Worm (Caenorhabditis elegans): ENCODE measurements around the gene nlp-2.

DNA sequence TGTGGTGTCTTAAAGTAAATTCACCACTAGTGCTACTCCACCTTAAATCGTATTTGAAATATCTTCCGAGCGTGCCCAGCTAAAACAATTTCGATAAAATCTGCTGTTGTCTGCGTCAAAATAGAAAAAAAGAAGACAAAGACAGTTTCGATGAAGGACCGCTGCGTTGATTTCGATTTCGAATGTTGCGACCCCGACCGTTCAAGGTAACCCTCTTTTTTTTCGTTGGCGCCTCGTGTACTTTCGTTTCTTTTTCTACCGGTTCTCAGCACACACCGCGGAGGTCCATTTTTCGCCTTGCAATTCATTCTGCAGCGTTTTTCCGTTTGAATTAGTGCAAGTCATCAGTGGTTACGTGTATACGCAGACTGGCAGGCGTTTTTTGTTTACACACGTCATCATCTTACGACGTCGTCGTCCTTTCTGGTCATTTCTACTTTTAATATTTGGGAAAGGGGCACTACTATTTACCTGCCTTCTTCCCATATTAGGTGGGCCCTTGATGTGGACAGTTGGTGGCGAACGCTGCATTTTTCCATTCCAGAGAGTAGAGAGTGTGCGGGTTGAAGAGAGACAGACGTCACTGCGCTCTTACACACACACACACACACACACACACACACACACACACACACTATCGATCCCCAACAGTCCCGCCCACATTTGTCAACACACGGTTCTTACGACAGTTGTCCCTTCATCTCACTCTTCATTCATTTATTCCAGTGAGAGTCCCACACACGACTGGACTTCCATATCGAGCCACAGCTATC, 23.7 kb upstream of the nlp-2 start:
- TF ChIP-seq lim-7 (GFP tag; IDR thresholded peaks at IDR 0.05), result no peak
- TF ChIP-seq R02D3.7 (tag; optimal IDR thresholded peaks at IDR 0.05), result no peak
- no peak for TF ChIP-seq daf-16 (GFP tag; optimal IDR thresholded peaks at IDR 0.05)
- peak; percentile 3 for TF ChIP-seq daf-16 (tag; optimal IDR thresholded peaks at IDR 0.05)
- TF ChIP-seq fkh-10 (GFP tag; optimal IDR thresholded peaks at IDR 0.05), result no peak
- no peak for TF ChIP-seq nhr-237 (tag; optimal IDR thresholded peaks at IDR 0.05)
- no peak for TF ChIP-seq ama-1 (optimal IDR thresholded peaks at IDR 0.05)
